Worm (Caenorhabditis elegans) whole organism, early embryonic: ENCODE results near the gene his-69.

Experiments
- flt-1 ChIP-seq: fragments of 200-800 bp; sonication (Bioruptor generic); IDR thresholded peaks from 2 replicates; pipeline ENCODE4 v1.3.6; 2022; ENCODE audit warnings: missing genetic modification characterization, missing compliant biosample characterization
- hnd-1 ChIP-seq: sonication (generic microtip); optimal IDR thresholded peaks from 2 replicates; lab custom pipeline; 2016; ENCODE audit warnings: missing genetic modification characterization, missing compliant biosample characterization
- tbx-11 ChIP-seq: fragments of 200-800 bp; sonication (Bioruptor generic); IDR thresholded peaks from 2 replicates; pipeline ENCODE4 v1.3.6; 2022; ENCODE audit warnings: missing genetic modification characterization, missing compliant biosample characterization
- tbx-37 ChIP-seq: fragments of 200-800 bp; sonication (Bioruptor generic); conservative IDR thresholded peaks from 2 replicates; pipeline ENCODE4 v1.3.6; 2022; ENCODE audit warnings: missing genetic modification reagents, missing genetic modification characterization, missing compliant biosample characterization

DNA sequence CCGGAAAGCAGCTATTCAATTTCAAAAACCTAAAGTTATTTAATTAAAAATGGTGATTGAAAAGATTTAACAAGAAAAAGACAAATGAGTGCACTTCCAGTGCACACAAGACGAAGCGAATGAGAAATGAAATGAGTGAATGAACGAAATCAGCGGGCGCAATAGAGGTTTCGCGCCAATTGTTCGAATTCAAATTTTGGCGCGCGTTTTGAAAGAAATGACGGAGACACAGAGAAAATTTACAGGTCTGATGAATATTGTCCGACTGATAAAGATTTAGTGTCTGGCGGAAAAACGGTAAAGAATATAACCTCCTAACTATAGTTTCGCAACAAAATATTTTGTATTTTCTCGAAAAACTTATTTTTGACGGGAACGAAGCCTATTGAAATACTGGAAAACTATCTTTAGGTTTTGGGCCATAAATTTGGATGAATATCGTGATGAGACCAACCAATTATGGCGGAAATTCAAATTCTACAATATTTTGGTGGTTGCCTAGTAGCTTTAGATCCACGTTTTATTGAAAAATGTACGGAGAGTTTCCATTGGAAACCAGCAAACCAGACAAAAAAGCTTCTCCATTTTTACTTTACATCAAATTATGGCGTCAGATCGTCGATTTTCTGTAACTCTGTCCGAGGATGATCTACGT lies 37.0 kb upstream of the his-69 start, which contains the start of gene C03C10.7:
- TF ChIP-seq hnd-1 (tag; lab: Kevin White, UChicago) = no peak
- no peak for TF ChIP-seq flt-1 (GFP tag; lab: Robert Waterston, UW)
- TF ChIP-seq tbx-37 = no peak
- no peak for TF ChIP-seq tbx-11 (GFP tag; lab: Robert Waterston, UW)
